Worm (Caenorhabditis elegans) whole organism, young adult: ENCODE results near the gene chs-2.
"Not testable (repeated sequence)": the region's sequence is repeated elsewhere in the genome, so short reads cannot be mapped to it uniquely, and the experiment has no call there.

Experiments used
- B0035.1 ChIP-seq: sonication (generic microtip); optimal IDR thresholded peaks from 2 replicates; lab custom pipeline; 2016; ENCODE audit warnings: missing genetic modification characterization, mild to moderate bottlenecking, missing compliant biosample characterization, missing genotype, missing genetic modification reagents
- C17E4.6 ChIP-seq: fragments of 200-800 bp; sonication (Bioruptor generic); IDR thresholded peaks from 2 replicates; pipeline ENCODE4 v1.3.6; 2022; ENCODE audit warnings: missing genetic modification reagents, missing genetic modification characterization, missing compliant biosample characterization
- K12H6.12 ChIP-seq: fragments of 200-800 bp; sonication (Bioruptor generic); optimal IDR thresholded peaks from 2 replicates; lab custom pipeline; 2018; ENCODE audit warnings: mild to moderate bottlenecking, missing genetic modification characterization, missing compliant biosample characterization
- T07F8.4 ChIP-seq: sonication (generic microtip); optimal IDR thresholded peaks from 2 replicates; lab custom pipeline; 2016; ENCODE audit warnings: mild to moderate bottlenecking, missing genetic modification characterization, moderate library complexity, missing compliant biosample characterization
- T26A5.8 ChIP-seq: sonication (generic microtip); optimal IDR thresholded peaks from 2 replicates; lab custom pipeline; 2016; ENCODE audit warnings: missing genetic modification characterization, missing compliant biosample characterization
- Y53G8AR.9 ChIP-seq: fragments of 200-800 bp; sonication (Bioruptor generic); conservative IDR thresholded peaks from 2 replicates; pipeline ENCODE4 v1.3.6; 2022; ENCODE audit warnings: missing genetic modification reagents, missing genetic modification characterization, missing compliant biosample characterization
- Y67H2A.10 ChIP-seq: fragments of 200-800 bp; sonication (Bioruptor generic); conservative IDR thresholded peaks from 2 replicates; pipeline ENCODE4 v1.3.6; 2022; ENCODE audit warnings: missing genetic modification reagents, missing genetic modification characterization, missing compliant biosample characterization
- akir-1 ChIP-seq: fragments of 200-800 bp; sonication (Bioruptor generic); optimal IDR thresholded peaks from 2 replicates; lab custom pipeline; 2018; ENCODE audit warnings: mild to moderate bottlenecking, missing genetic modification characterization, moderate library complexity, missing compliant biosample characterization
- ceh-79 ChIP-seq: sonication (generic microtip); optimal IDR thresholded peaks from 2 replicates; lab custom pipeline; 2017; ENCODE audit warnings: mild to moderate bottlenecking, missing genetic modification characterization, missing compliant biosample characterization
- ceh-91 ChIP-seq: fragments of 200-800 bp; sonication (Bioruptor generic); IDR thresholded peaks from 2 replicates; pipeline ENCODE4 v1.3.6; 2022; ENCODE audit warnings: missing genetic modification reagents, missing genetic modification characterization, missing compliant biosample characterization
- chd-7 ChIP-seq: sonication (generic microtip); optimal IDR thresholded peaks from 2 replicates; lab custom pipeline; 2016; ENCODE audit warnings: mild to moderate bottlenecking, missing genetic modification characterization, moderate library complexity, missing compliant biosample characterization
- dox-1 ChIP-seq: fragments of 200-800 bp; sonication (Bioruptor generic); IDR thresholded peaks from 2 replicates; pipeline ENCODE4 v1.3.6; 2022; ENCODE audit warnings: missing genetic modification reagents, missing genetic modification characterization, missing compliant biosample characterization
- dpl-1 ChIP-seq: fragments of 150-350 bp; optimal IDR thresholded peaks from 2 replicates; lab custom pipeline; 2014; ENCODE audit warnings: missing biosample characterization, missing genetic modification reagents, missing genetic modification characterization
- egrh-3 ChIP-seq: fragments of 200-800 bp; sonication (Bioruptor generic); IDR thresholded peaks from 2 replicates; pipeline ENCODE4 v1.3.6; 2022; ENCODE audit warnings: missing genetic modification reagents, missing genetic modification characterization, missing compliant biosample characterization
- him-1 ChIP-seq: sonication (generic microtip); optimal IDR thresholded peaks from 2 replicates; lab custom pipeline; 2016; ENCODE audit warnings: missing genotype, missing genetic modification reagents, missing genetic modification characterization, missing compliant biosample characterization
- hsf-1 ChIP-seq: fragments of 200-800 bp; sonication (Bioruptor generic); IDR thresholded peaks from 2 replicates; pipeline ENCODE4 v1.3.6; 2022; ENCODE audit warnings: missing genetic modification reagents, missing genetic modification characterization, missing compliant biosample characterization
- lin-35 ChIP-seq, 3 experiments: fragments of 150-350 bp in 2 of 3; sonication (generic microtip) in 1 of 3; optimal IDR thresholded peaks; 2 replicates each; lab custom pipeline; 2014 to 2018; ENCODE audit warnings: missing biosample characterization in 3 of 3, missing genetic modification characterization in 3 of 3, missing genetic modification reagents in 3 of 3
- lin-40 ChIP-seq: sonication (generic microtip); optimal IDR thresholded peaks from 2 replicates; lab custom pipeline; 2016; ENCODE audit warnings: missing genetic modification characterization, mild to moderate bottlenecking, missing compliant biosample characterization, missing genotype, missing genetic modification reagents
- lsy-27 ChIP-seq: sonication (generic microtip); optimal IDR thresholded peaks from 2 replicates; lab custom pipeline; 2017; ENCODE audit warnings: missing genetic modification characterization, mild to moderate bottlenecking, missing compliant biosample characterization, antibody characterized with exemption, missing genotype, borderline replicate concordance; ENCODE audit not compliant: insufficient read depth
- madf-8 ChIP-seq: fragments of 200-800 bp; sonication (Bioruptor generic); conservative IDR thresholded peaks from 2 replicates; pipeline ENCODE4 v1.3.6; 2022; ENCODE audit warnings: missing genetic modification reagents, missing genetic modification characterization, missing compliant biosample characterization
- rpc-1 ChIP-seq, 2 experiments: fragments of 150-350 bp in 1 of 2; sonication (generic microtip) in 1 of 2; optimal IDR thresholded peaks; 2 replicates each; lab custom pipeline; 2014 to 2018; ENCODE audit warnings: missing biosample characterization in 1 of 2, missing genetic modification characterization in 1 of 2, missing genetic modification reagents in 1 of 2, missing genotype in 1 of 2
- snpc-1.1 ChIP-seq: sonication (generic microtip); optimal IDR thresholded peaks from 2 replicates; lab custom pipeline; 2017; ENCODE audit warnings: missing genetic modification characterization, mild to moderate bottlenecking, missing compliant biosample characterization, antibody characterized with exemption, moderate library complexity, missing genotype, missing genetic modification reagents; ENCODE audit not compliant: insufficient read depth
- snpc-4 ChIP-seq, 5 experiments: fragments of 150-350 bp in 1 of 5; sonication (generic microtip) in 4 of 5; optimal IDR thresholded peaks; 2 replicates each; lab custom pipeline; 2014 to 2018; ENCODE audit warnings: missing genetic modification characterization in 5 of 5, missing biosample characterization in 3 of 5, antibody characterized with exemption in 2 of 5, mild to moderate bottlenecking in 2 of 5, missing compliant biosample characterization in 2 of 5, missing genotype in 2 of 5, moderate library complexity in 2 of 5, missing genetic modification reagents in 1 of 5
- ztf-6 ChIP-seq: fragments of 200-800 bp; sonication (Bioruptor generic); IDR thresholded peaks from 2 replicates; pipeline ENCODE4 v1.3.6; 2022; ENCODE audit warnings: missing genetic modification reagents, missing genetic modification characterization, missing compliant biosample characterization

chs-2 gene

DNA sequence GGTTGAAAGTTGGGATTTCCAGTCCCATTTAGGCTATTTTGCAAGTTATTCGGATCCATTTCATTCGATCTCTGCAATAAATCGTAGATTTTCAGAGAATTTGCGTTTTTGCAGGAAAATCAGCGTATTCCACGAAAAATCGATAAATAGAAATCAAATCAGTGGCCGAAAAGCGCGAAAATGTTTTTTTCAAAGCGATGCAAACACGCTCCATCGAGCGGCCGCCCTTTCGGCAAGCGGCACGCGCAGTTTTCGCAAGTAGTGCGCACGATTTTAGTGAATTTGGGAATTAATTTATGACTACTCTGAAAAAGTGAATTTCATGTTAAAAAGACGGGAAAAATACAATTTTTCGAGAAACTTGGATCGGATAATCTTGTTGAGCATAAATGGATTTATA, 58.3 kb downstream of the chs-2 start (continued):
- TF ChIP-seq madf-8 (GFP tag; lab: Robert Waterston, UW): peak; percentile 56
- TF ChIP-seq K12H6.12: peak; percentile 84
- peak in 1 of 3 experiments; percentile 94 for TF ChIP-seq lin-35 (GFP tag; optimal IDR thresholded peaks at IDR 0.05; lab: Kevin White, UChicago)
- peak; percentile 44 for TF ChIP-seq egrh-3 (GFP tag; lab: Robert Waterston, UW)
- peak; percentile 75 for TF ChIP-seq Y67H2A.10 (GFP tag; lab: Robert Waterston, UW)
- TF ChIP-seq T26A5.8 (tag; lab: Kevin White, UChicago): no peak
- 0 out of 2 replicates have a peak, but pooled peaks have one; percentile 30 for TF ChIP-seq ztf-6 (GFP tag; lab: Robert Waterston, UW)
- peak; percentile 41 for TF ChIP-seq him-1
- TF ChIP-seq ceh-79 (tag; lab: Kevin White, UChicago): no peak
- TF ChIP-seq snpc-1.1 (tag; lab: Kevin White, UChicago): peak; percentile 86
- TF ChIP-seq B0035.1 (tag; lab: Kevin White, UChicago): peak; percentile 17
- peak; percentile 85 for TF ChIP-seq ceh-91 (GFP tag; lab: Robert Waterston, UW)
- peak; percentile 51 for TF ChIP-seq rpc-1 (optimal IDR thresholded peaks at IDR 0.05; lab: Kevin White, UChicago)
- no peak for TF ChIP-seq rpc-1 (tag; optimal IDR thresholded peaks at IDR 0.05; lab: Kevin White, UChicago)
- peak; percentile 79 for TF ChIP-seq dpl-1 (GFP tag; lab: Kevin White, UChicago)
- TF ChIP-seq dox-1 (GFP tag; lab: Robert Waterston, UW): peak; percentile 97
- TF ChIP-seq Y53G8AR.9 (GFP tag; lab: Robert Waterston, UW): peak; percentile 91

DNA sequence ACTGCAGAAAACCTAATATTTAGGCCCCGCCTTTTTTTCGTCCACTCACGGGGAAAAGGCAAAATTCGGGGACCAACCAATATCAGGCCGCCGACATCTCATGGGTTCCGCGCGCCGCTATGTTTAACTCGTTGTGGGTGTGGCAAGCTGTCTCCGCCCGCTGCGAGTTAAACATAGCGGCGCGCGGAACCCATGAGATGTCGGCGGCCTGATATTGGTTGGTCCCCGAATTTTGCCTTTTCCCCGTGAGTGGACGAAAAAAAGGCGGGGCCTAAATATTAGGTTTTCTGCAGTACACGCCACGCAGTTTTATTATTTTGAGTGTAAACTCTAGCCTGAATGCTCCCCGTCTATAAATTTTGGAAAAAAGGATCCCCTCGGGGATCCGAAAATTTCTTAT, 59.0 kb downstream of the chs-2 start:
- not testable (repeated sequence) for TF ChIP-seq snpc-4 (GFP tag; optimal IDR thresholded peaks at IDR 0.05; lab: Kevin White, UChicago)
- peak in 2 of 4 experiments; percentile 84 to 91 for TF ChIP-seq snpc-4 (tag; optimal IDR thresholded peaks at IDR 0.05; lab: Kevin White, UChicago)
- TF ChIP-seq, all 124 proteins: peak for 1; not testable (repeated sequence) for 123

DNA sequence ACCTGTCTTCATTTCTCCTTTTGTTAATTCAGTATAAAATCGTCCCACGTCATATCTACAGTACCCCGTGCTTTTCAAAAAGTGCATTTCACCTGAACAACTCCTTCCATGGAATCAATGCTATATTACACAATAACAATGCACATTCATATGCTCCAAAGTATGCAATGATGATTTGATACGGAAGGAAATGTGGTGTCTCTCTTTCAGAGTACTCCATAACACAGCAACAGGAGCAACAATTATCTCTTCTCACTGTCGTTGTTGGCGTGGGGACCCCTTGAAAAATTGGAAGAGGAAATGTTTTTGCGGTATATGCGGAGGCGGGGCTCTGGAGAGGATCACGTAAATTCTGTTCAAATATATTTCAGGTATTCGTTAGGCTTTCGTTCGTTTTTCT, 60.7 kb downstream of the chs-2 start, which contains the start of gene cat-2:
Gene cat-2, plus strand, starts transcription at position 301 of the 400 bp plus-strand sequence.
- TF ChIP-seq T07F8.4 (tag; lab: Kevin White, UChicago) (no peak), lsy-27 (tag; lab: Kevin White, UChicago) (no peak), hsf-1 (GFP tag; lab: Robert Waterston, UW) (no peak), lin-40 (no peak), B0035.1 (tag; lab: Kevin White, UChicago) (no peak), C17E4.6 (GFP tag; lab: Robert Waterston, UW) (no peak), snpc-4 (GFP tag; optimal IDR thresholded peaks at IDR 0.05; lab: Kevin White, UChicago) (no peak), snpc-4 (tag; optimal IDR thresholded peaks at IDR 0.05; lab: Kevin White, UChicago) (no peak), chd-7 (tag; lab: Kevin White, UChicago) (no peak), akir-1 (GFP tag; lab: Kevin White, UChicago) (no peak), lin-35 (GFP tag; optimal IDR thresholded peaks at IDR 0.05; lab: Kevin White, UChicago) (no peak)
